Fruit fly (Drosophila melanogaster): ENCODE results near the gene CG34250.

- TF ChIP-seq dac (GFP tag; optimal IDR thresholded peaks at IDR 0.05) (no peak), pdm3 (GFP tag; optimal IDR thresholded peaks at IDR 0.05) (no peak), CG6792 (GFP tag; optimal IDR thresholded peaks at IDR 0.05) (no peak), Blimp-1 (GFP tag; optimal IDR thresholded peaks at IDR 0.05) (no peak)
These were observed 43.1 kb upstream of the CG34250 start, which contains the start of gene frc for dm6 chr3L:17432947-17433346.

Measured in whole organism, prepupa.